Worm (Caenorhabditis elegans) whole organism, L4 larva: ENCODE results near the gene B0464.6.

ENCODE experiments used
- F10B5.3 ChIP-seq: sonication (generic microtip); optimal IDR thresholded peaks from 2 replicates; lab custom pipeline; 2016; ENCODE audit warnings: mild to moderate bottlenecking, missing genetic modification characterization, missing compliant biosample characterization
- F44E2.7 ChIP-seq: fragments of 200-800 bp; sonication (Bioruptor generic); IDR thresholded peaks from 2 replicates; pipeline ENCODE4 v2.1.2; 2022; ENCODE audit warnings: missing genetic modification characterization, missing compliant biosample characterization
- F49E8.2 ChIP-seq: sonication (generic microtip); optimal IDR thresholded peaks from 2 replicates; lab custom pipeline; 2016; ENCODE audit warnings: missing compliant biosample characterization, mild to moderate bottlenecking, missing genetic modification characterization, borderline replicate concordance
- R02D3.7 ChIP-seq: fragments of 150-350 bp; sonication (generic microtip); optimal IDR thresholded peaks from 3 replicates; lab custom pipeline; 2014; ENCODE audit warnings: missing biosample characterization, missing genetic modification characterization
- T20F7.1 ChIP-seq: fragments of 200-800 bp; sonication (Bioruptor generic); optimal IDR thresholded peaks from 2 replicates; lab custom pipeline; 2018; ENCODE audit warnings: mild to moderate bottlenecking, missing genetic modification characterization, missing compliant biosample characterization
- T26A8.4 ChIP-seq: fragments of 200-800 bp; sonication (Bioruptor generic); IDR thresholded peaks from 2 replicates; pipeline ENCODE4 v1.3.6; 2022; ENCODE audit warnings: missing genetic modification characterization, missing compliant biosample characterization
- Y48G9A.11 ChIP-seq: fragments of 200-800 bp; sonication (Bioruptor generic); IDR thresholded peaks from 2 replicates; pipeline ENCODE4 v1.3.6; 2022; ENCODE audit warnings: missing genetic modification reagents, missing genetic modification characterization, missing compliant biosample characterization
- ZK337.2 ChIP-seq: fragments of 200-800 bp; sonication (Bioruptor generic); IDR thresholded peaks from 2 replicates; pipeline ENCODE4 v1.3.6; 2022; ENCODE audit warnings: missing genetic modification reagents, missing genetic modification characterization, missing compliant biosample characterization
- ZK546.5 ChIP-seq, 2 experiments: sonication (generic microtip); optimal IDR thresholded peaks; 2 replicates each; lab custom pipeline; 2017; ENCODE audit warnings: missing biosample characterization in 2 of 2, missing genetic modification characterization in 2 of 2
- ceh-20 ChIP-seq: fragments of 200-800 bp; sonication (Bioruptor generic); IDR thresholded peaks from 2 replicates; pipeline ENCODE4 v1.3.6; 2022; ENCODE audit warnings: missing genetic modification reagents, missing genetic modification characterization, missing compliant biosample characterization
- ceh-28 ChIP-seq: fragments of 150-350 bp; optimal IDR thresholded peaks from 2 replicates; lab custom pipeline; 2014; ENCODE audit warnings: missing biosample characterization, missing genetic modification reagents, missing genetic modification characterization
- daf-12 ChIP-seq: fragments of 150-350 bp; optimal IDR thresholded peaks from 2 replicates; lab custom pipeline; 2014; ENCODE audit warnings: missing biosample characterization, missing genetic modification reagents, missing genetic modification characterization
- daf-16 ChIP-seq, 3 experiments: sonication (generic microtip); optimal IDR thresholded peaks; 2 replicates each; lab custom pipeline; 2016 to 2017; ENCODE audit warnings: missing genetic modification characterization in 3 of 3, missing genetic modification reagents in 3 of 3, mild to moderate bottlenecking in 2 of 3, missing compliant biosample characterization in 2 of 3, missing biosample characterization in 1 of 3, moderate library complexity in 1 of 3
- daf-8 ChIP-seq: fragments of 200-800 bp; sonication (Bioruptor generic); IDR thresholded peaks from 2 replicates; pipeline ENCODE4 v1.3.6; 2022; ENCODE audit warnings: missing genetic modification characterization, missing compliant biosample characterization
- duxl-1 ChIP-seq: sonication (generic microtip); optimal IDR thresholded peaks from 2 replicates; lab custom pipeline; 2016; ENCODE audit warnings: mild to moderate bottlenecking, missing genetic modification characterization, moderate library complexity, missing compliant biosample characterization; ENCODE audit not compliant: poor library complexity
- egl-43 ChIP-seq: fragments of 200-800 bp; sonication (Bioruptor generic); IDR thresholded peaks from 2 replicates; pipeline ENCODE4 v1.3.6; 2022; ENCODE audit warnings: missing genetic modification reagents, missing genetic modification characterization, missing compliant biosample characterization
- fkh-10 ChIP-seq: fragments of 150-350 bp; optimal IDR thresholded peaks from 2 replicates; lab custom pipeline; 2014; ENCODE audit warnings: missing biosample characterization, missing genetic modification reagents, missing genetic modification characterization
- gei-8 ChIP-seq: fragments of 200-800 bp; sonication (Bioruptor generic); optimal IDR thresholded peaks from 2 replicates; lab custom pipeline; 2018; ENCODE audit warnings: mild to moderate bottlenecking, missing genetic modification characterization, missing compliant biosample characterization
- hlh-11 ChIP-seq: fragments of 200-800 bp; sonication (Bioruptor generic); optimal IDR thresholded peaks from 2 replicates; lab custom pipeline; 2018; ENCODE audit warnings: mild to moderate bottlenecking, missing genetic modification characterization, missing compliant biosample characterization
- hmg-1.1 ChIP-seq: fragments of 200-800 bp; sonication (Bioruptor generic); IDR thresholded peaks from 2 replicates; pipeline ENCODE4 v1.3.6; 2022; ENCODE audit warnings: missing genetic modification reagents, missing genetic modification characterization, missing compliant biosample characterization
- jun-1 ChIP-seq: fragments of 150-350 bp; optimal IDR thresholded peaks from 2 replicates; lab custom pipeline; 2014; ENCODE audit warnings: missing biosample characterization, missing genetic modification reagents, missing genetic modification characterization
- lin-15B ChIP-seq: fragments of 150-350 bp; sonication (generic microtip); optimal IDR thresholded peaks from 3 replicates; lab custom pipeline; 2014; ENCODE audit warnings: missing biosample characterization, missing genetic modification characterization
- lin-29 ChIP-seq: fragments of 200-800 bp; sonication (Bioruptor generic); IDR thresholded peaks from 2 replicates; pipeline ENCODE4 v1.3.6; 2022; ENCODE audit warnings: missing genetic modification reagents, missing genetic modification characterization, missing compliant biosample characterization
- lin-39 ChIP-seq: fragments of 150-350 bp; optimal IDR thresholded peaks from 2 replicates; lab custom pipeline; 2014; ENCODE audit warnings: missing biosample characterization, missing genetic modification reagents, missing genetic modification characterization
- lir-3 ChIP-seq: sonication (generic microtip); optimal IDR thresholded peaks from 2 replicates; lab custom pipeline; 2016; ENCODE audit warnings: mild to moderate bottlenecking, missing genetic modification characterization, missing compliant biosample characterization
- lsy-2 ChIP-seq, 2 experiments: fragments of 150-350 bp in 1 of 2; sonication (generic microtip) in 1 of 2; optimal IDR thresholded peaks; 2 replicates each; lab custom pipeline; 2014 to 2017; ENCODE audit warnings: missing biosample characterization in 2 of 2, missing genetic modification characterization in 2 of 2
- madf-5 ChIP-seq, 2 experiments: fragments of 200-800 bp; sonication (Bioruptor generic); IDR thresholded peaks; 2 replicates each; pipeline ENCODE4 v1.3.6; 2022; ENCODE audit warnings: missing compliant biosample characterization in 2 of 2, missing genetic modification characterization in 2 of 2
- mep-1 ChIP-seq: fragments of 150-350 bp; sonication (generic microtip); optimal IDR thresholded peaks from 3 replicates; lab custom pipeline; 2014; ENCODE audit warnings: missing biosample characterization, missing genetic modification characterization
- mxl-2 ChIP-seq: fragments of 200-800 bp; sonication (Bioruptor generic); conservative IDR thresholded peaks from 2 replicates; pipeline ENCODE4 v1.3.6; 2022; ENCODE audit warnings: missing genetic modification reagents, missing genetic modification characterization, missing compliant biosample characterization
- nhr-11 ChIP-seq: fragments of 150-350 bp; optimal IDR thresholded peaks from 2 replicates; lab custom pipeline; 2014; ENCODE audit warnings: missing biosample characterization, missing genetic modification characterization
- nhr-41 ChIP-seq: fragments of 200-800 bp; sonication (Bioruptor generic); IDR thresholded peaks from 2 replicates; pipeline ENCODE4 v1.3.6; 2022; ENCODE audit warnings: missing genetic modification reagents, missing genetic modification characterization, missing compliant biosample characterization
- nhr-48 ChIP-seq: sonication (generic microtip); optimal IDR thresholded peaks from 2 replicates; lab custom pipeline; 2016; ENCODE audit warnings: mild to moderate bottlenecking, missing genetic modification characterization, missing compliant biosample characterization
- nhr-76 ChIP-seq: fragments of 150-350 bp; optimal IDR thresholded peaks from 2 replicates; lab custom pipeline; 2014; ENCODE audit warnings: missing biosample characterization, missing genetic modification characterization
- pha-4 ChIP-seq, 2 experiments: fragments of 150-350 bp in 1 of 2; fragments of 200-800 bp in 1 of 2; sonication (Bioruptor generic) in 1 of 2; IDR thresholded peaks in 1 of 2; optimal IDR thresholded peaks in 1 of 2; 2 replicates each; pipeline versions ENCODE4 v1.3.6 to Lab custom; 2014 to 2022; ENCODE audit warnings: missing genetic modification characterization in 2 of 2, missing genetic modification reagents in 2 of 2, missing biosample characterization in 1 of 2, missing compliant biosample characterization in 1 of 2
- pqm-1 ChIP-seq: sonication (generic microtip); optimal IDR thresholded peaks from 2 replicates; lab custom pipeline; 2017; ENCODE audit warnings: missing biosample characterization, missing genetic modification characterization
- rbr-2 ChIP-seq: sonication (generic microtip); optimal IDR thresholded peaks from 2 replicates; lab custom pipeline; 2016; ENCODE audit warnings: missing genotype, missing genetic modification characterization, missing compliant biosample characterization
- snpc-4 ChIP-seq: fragments of 150-350 bp; optimal IDR thresholded peaks from 2 replicates; lab custom pipeline; 2014; ENCODE audit warnings: missing biosample characterization, missing genetic modification characterization
- spr-3 ChIP-seq: fragments of 200-800 bp; sonication (Bioruptor generic); optimal IDR thresholded peaks from 2 replicates; lab custom pipeline; 2018; ENCODE audit warnings: mild to moderate bottlenecking, missing genetic modification characterization, missing compliant biosample characterization
- tag-97 ChIP-seq: fragments of 200-800 bp; sonication (Bioruptor generic); IDR thresholded peaks from 2 replicates; pipeline ENCODE4 v1.3.6; 2022; ENCODE audit warnings: missing genetic modification characterization, missing compliant biosample characterization
- unc-130 ChIP-seq: sonication (generic microtip); optimal IDR thresholded peaks from 2 replicates; lab custom pipeline; 2016; ENCODE audit warnings: missing genetic modification reagents, missing genetic modification characterization, missing compliant biosample characterization
- unc-39 ChIP-seq: sonication (generic microtip); optimal IDR thresholded peaks from 2 replicates; lab custom pipeline; 2017; ENCODE audit warnings: missing biosample characterization, missing genetic modification characterization
- vab-7 ChIP-seq: fragments of 200-800 bp; sonication (Bioruptor generic); IDR thresholded peaks from 2 replicates; pipeline ENCODE4 v1.3.6; 2022; ENCODE audit warnings: missing genetic modification reagents, missing genetic modification characterization, missing compliant biosample characterization
- zip-11 ChIP-seq: fragments of 200-800 bp; sonication (Bioruptor generic); IDR thresholded peaks from 2 replicates; pipeline ENCODE4 v1.3.6; 2022; ENCODE audit warnings: missing genetic modification characterization, missing compliant biosample characterization

Gene B0464.6

DNA sequence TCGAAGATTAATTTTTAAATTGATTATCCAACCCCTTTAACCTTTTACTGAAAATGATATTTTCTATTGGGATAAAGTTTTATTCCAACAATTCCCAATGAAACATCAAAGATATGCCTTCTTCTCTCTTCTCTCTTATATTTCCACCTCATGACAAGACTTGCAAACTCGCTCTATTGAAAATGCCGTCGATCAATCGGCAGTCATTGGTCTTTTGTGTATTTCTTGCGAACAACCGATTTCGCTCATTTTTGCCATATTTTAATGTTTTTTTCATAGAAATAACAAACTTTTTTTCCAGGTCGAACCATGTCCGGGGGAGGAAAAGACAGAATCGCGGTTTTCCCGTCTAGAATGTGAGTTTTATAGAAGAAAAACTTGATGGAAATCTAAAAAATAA lies 42.0 kb upstream of the B0464.6 start, which contains the start of gene vha-14 (continued):
- TF ChIP-seq pqm-1 (tag; lab: Kevin White, UChicago) (peak; percentile 77), daf-12 (tag; lab: Kevin White, UChicago) (no peak), unc-130 (no peak), ceh-28 (no peak), T20F7.1 (GFP tag; lab: Kevin White, UChicago) (peak; percentile 46), vab-7 (GFP tag; lab: Robert Waterston, UW) (no peak), lin-29 (GFP tag; lab: Robert Waterston, UW) (no peak), spr-3 (GFP tag; lab: Kevin White, UChicago) (no peak), mep-1 (tag; lab: Kevin White, UChicago) (peak; percentile 77), duxl-1 (tag; lab: Kevin White, UChicago) (no peak), nhr-48 (tag; lab: Kevin White, UChicago) (no peak), zip-11 (GFP tag; lab: Robert Waterston, UW) (no peak), nhr-76 (tag; lab: Kevin White, UChicago) (no peak), madf-5 (GFP tag; IDR thresholded peaks at IDR 0.05; lab: Robert Waterston, UW) (no peak), F44E2.7 (GFP tag; lab: Robert Waterston, UW) (no peak), fkh-10 (GFP tag; lab: Kevin White, UChicago) (no peak), ZK546.5 (tag; optimal IDR thresholded peaks at IDR 0.05; lab: Kevin White, UChicago) (no peak), nhr-11 (tag; lab: Kevin White, UChicago) (no peak), pha-4 (GFP tag; IDR thresholded peaks at IDR 0.05; lab: Robert Waterston, UW) (no peak), pha-4 (tag; optimal IDR thresholded peaks at IDR 0.05; lab: Kevin White, UChicago) (no peak), rbr-2 (tag; lab: Kevin White, UChicago) (no peak), tag-97 (no peak), Y48G9A.11 (no peak), T26A8.4 (no peak), ceh-20 (no peak), F10B5.3 (tag; lab: Kevin White, UChicago) (no peak), gei-8 (no peak), hlh-11 (peak; percentile 22), lir-3 (tag; lab: Kevin White, UChicago) (no peak), mxl-2 (GFP tag; lab: Robert Waterston, UW) (no peak), lin-15B (no peak), snpc-4 (no peak), lsy-2 (tag; optimal IDR thresholded peaks at IDR 0.05; lab: Kevin White, UChicago) (peak in 1 of 2 experiments; percentile 71), hmg-1.1 (no peak), R02D3.7 (tag; lab: Kevin White, UChicago) (no peak), unc-39 (no peak), nhr-41 (GFP tag; lab: Robert Waterston, UW) (no peak), daf-16 (GFP tag; optimal IDR thresholded peaks at IDR 0.05; lab: Kevin White, UChicago) (no peak), daf-16 (tag; optimal IDR thresholded peaks at IDR 0.05; lab: Kevin White, UChicago) (peak; percentile 33), F49E8.2 (tag; lab: Kevin White, UChicago) (no peak), ZK337.2 (GFP tag; lab: Robert Waterston, UW) (no peak), daf-8 (no peak), lin-39 (tag; lab: Kevin White, UChicago) (no peak), jun-1 (tag; lab: Kevin White, UChicago) (no peak), egl-43 (no peak)
